Worm (Caenorhabditis elegans): ENCODE results near the gene T08G5.2.

Gene T08G5.2

DNA sequence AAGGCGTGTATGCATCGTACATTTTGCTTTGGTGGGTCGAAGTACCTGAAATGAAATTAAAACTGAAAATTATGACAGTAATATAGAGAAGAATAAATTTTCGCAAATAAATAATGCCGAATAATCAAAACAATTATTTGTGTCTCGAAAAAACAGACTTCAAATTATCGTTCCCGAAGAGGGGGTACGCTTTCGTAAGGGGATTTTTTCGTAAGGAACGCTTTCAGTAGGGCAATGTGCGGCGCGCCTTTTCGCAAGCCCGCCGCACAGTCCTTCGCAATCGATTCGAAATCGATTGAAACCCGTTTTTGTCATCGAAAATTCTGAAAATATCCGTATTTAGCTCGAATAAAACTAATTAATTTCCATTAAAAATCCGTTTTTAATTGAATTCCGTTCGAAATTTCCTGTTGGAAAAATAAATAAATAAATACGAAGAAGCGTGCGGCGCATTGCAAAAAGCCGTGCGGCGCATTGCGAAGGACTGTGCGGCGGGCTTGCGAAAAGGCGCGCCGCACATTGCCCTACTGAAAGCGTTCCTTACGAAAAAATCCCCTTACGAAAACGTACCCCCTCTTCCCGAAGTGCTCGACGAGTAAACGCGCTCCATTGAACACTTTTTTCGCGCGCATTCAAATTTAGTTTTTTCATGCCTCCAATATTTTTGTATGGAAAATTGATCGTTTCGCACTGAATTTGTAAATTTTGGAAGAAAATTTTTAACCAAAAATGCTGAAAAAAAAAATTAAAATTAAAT is 12.4 kb upstream of the T08G5.2 start, which contains the start of gene vps-39 (continued):
- TF ChIP-seq nhr-47 (tag; optimal IDR thresholded peaks at IDR 0.05) (peak; percentile 71), nhr-20 (tag; optimal IDR thresholded peaks at IDR 0.05) (peak; percentile 37)

DNA sequence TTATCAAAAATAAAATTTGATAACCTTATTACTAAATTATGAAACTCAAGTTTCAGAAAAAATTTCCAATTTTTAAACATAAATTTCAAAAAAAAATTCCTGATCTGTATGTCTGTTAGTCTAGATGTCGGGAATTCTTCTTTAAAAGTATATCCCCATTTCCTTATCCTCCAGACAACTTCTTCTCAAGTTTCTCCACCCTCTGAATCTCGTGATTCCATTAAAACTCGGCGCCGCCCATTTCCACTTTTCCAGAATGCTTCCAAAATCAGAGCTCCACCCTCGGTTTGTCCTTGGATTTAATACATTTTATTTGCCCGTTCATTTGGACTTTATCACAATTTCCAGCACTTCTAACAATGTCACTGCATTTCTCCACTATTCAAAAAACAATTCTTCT is 7.6 kb upstream of the T08G5.2 start, which contains the start of gene ins-10:
TSS of gene ins-10 (plus strand) at position 301 of the 400 bp plus-strand sequence.
- TF ChIP-seq ceh-90 (tag; optimal IDR thresholded peaks at IDR 0.05) (no peak), zag-1 (tag; optimal IDR thresholded peaks at IDR 0.05) (no peak), tlp-1 (tag; optimal IDR thresholded peaks at IDR 0.05) (no peak), nhr-28 (tag; optimal IDR thresholded peaks at IDR 0.05) (no peak)

DNA sequence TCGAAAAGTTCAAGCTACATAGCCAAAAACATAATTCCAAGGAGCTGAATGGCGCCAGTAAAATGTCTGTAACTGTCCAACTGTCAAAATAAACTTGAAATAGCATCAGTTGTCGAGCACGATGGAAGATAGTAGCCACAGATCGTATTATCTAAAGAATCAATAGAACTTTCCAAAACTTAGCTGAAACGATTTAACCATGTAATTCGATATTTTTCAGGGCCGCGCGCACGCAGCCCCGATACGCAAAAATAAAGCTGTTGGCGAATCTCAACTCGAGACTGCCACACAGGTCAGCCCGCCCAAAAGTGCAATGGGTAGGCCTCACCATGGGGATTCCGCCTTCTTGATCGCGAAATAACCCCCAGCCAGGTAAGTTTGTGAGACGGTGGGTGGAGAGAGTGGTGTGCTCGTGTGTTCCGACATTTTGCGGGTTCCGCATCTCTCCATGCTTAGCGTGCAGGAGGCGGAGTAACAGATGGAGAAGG is 2.2 kb upstream of the T08G5.2 start:
- TF ChIP-seq lin-39 (tag; optimal IDR thresholded peaks at IDR 0.05) (peak; percentile 53), elt-3 (tag; optimal IDR thresholded peaks at IDR 0.05) (no peak), ceh-63 (GFP tag; optimal IDR thresholded peaks at IDR 0.05) (no peak), mab-9 (GFP tag; IDR thresholded peaks at IDR 0.05) (no peak), ets-5 (GFP tag; IDR thresholded peaks at IDR 0.05) (0 out of 2 replicates have a peak, but pooled peaks have one; percentile 44), nhr-85 (tag) (peak; percentile 86), jun-1 (tag; optimal IDR thresholded peaks at IDR 0.05) (no peak), grh-1 (GFP tag; IDR thresholded peaks at IDR 0.05) (peak; percentile 72), pax-3 (tag; optimal IDR thresholded peaks at IDR 0.05) (peak; percentile 52), aly-2 (tag; optimal IDR thresholded peaks at IDR 0.05) (peak; percentile 18), mep-1 (tag; optimal IDR thresholded peaks at IDR 0.05) (no peak), alr-1 (tag; optimal IDR thresholded peaks at IDR 0.05; ENCODE audit: borderline replicate concordance) (no peak), fkh-8 (tag; optimal IDR thresholded peaks at IDR 0.05) (no peak), ceh-88 (GFP tag; IDR thresholded peaks at IDR 0.05) (0 out of 2 replicates have a peak, but pooled peaks have one; percentile 35), blmp-1 (tag; optimal IDR thresholded peaks at IDR 0.05) (no peak), nhr-47 (tag; optimal IDR thresholded peaks at IDR 0.05) (peak; percentile 80), egl-13 (tag; optimal IDR thresholded peaks at IDR 0.05) (no peak), ztf-11 (tag; optimal IDR thresholded peaks at IDR 0.05) (peak in 1 of 2 experiments; percentile 57), elt-2 (tag; optimal IDR thresholded peaks at IDR 0.05) (peak; percentile 84), rnt-1 (tag; optimal IDR thresholded peaks at IDR 0.05) (peak; percentile 81), snpc-4 (tag; optimal IDR thresholded peaks at IDR 0.05) (peak; percentile 97), isw-1 (GFP tag; IDR thresholded peaks at IDR 0.05) (peak; percentile 22; the same call in 1 of the 2 replicates), nhr-90 (tag; optimal IDR thresholded peaks at IDR 0.05; ENCODE audit: poor library complexity) (peak; percentile 87), zip-4 (GFP tag; optimal IDR thresholded peaks at IDR 0.05) (peak; percentile 33), snu-23 (GFP tag; optimal IDR thresholded peaks at IDR 0.05) (peak; percentile 59), nhr-12 (tag; optimal IDR thresholded peaks at IDR 0.05) (no peak), ama-1 (optimal IDR thresholded peaks at IDR 0.05) (peak; percentile 71), tbx-2 (tag; optimal IDR thresholded peaks at IDR 0.05) (peak; percentile 9), aha-1 (tag; optimal IDR thresholded peaks at IDR 0.05) (no peak), sup-37 (GFP tag; optimal IDR thresholded peaks at IDR 0.05) (peak; percentile 9), Y116A8C.19 (tag; optimal IDR thresholded peaks at IDR 0.05; ENCODE audit: borderline replicate concordance) (no peak), lin-15B (tag; optimal IDR thresholded peaks at IDR 0.05) (no peak), efl-1 (optimal IDR thresholded peaks at IDR 0.05) (peak; percentile 10 to 48), efl-1 (GFP tag; optimal IDR thresholded peaks at IDR 0.05 in 1 of 2) (peak in 1 of 2 experiments; percentile 92), swsn-7 (tag; optimal IDR thresholded peaks at IDR 0.05) (peak; percentile 59), nhr-20 (tag; optimal IDR thresholded peaks at IDR 0.05) (peak; percentile 69), ceh-90 (tag; optimal IDR thresholded peaks at IDR 0.05) (no peak), nhr-71 (tag; optimal IDR thresholded peaks at IDR 0.05) (peak; percentile 84), hpl-2 (GFP tag; optimal IDR thresholded peaks at IDR 0.05) (peak; percentile 38), irx-1 (tag; optimal IDR thresholded peaks at IDR 0.05) (peak; percentile 29), xbp-1 (tag; optimal IDR thresholded peaks at IDR 0.05) (peak; percentile 21), nhr-19 (GFP tag; conservative IDR thresholded peaks at IDR 0.05) (peak; percentile 79), lin-35 (GFP tag; optimal IDR thresholded peaks at IDR 0.05) (peak in 1 of 2 experiments; percentile 36), fos-1 (tag; optimal IDR thresholded peaks at IDR 0.05) (peak; percentile 46)

All from whole organism, L1 larva.